Worm (Caenorhabditis elegans) whole organism, midembryonic: Measurements from ENCODE around the gene T20B12.5.

Experiments
- T22C8.4 ChIP-seq: fragments of 200-800 bp; sonication (Bioruptor generic); IDR thresholded peaks from 2 replicates; pipeline ENCODE4 v1.3.6; 2022; ENCODE audit warnings: missing genetic modification characterization, missing compliant biosample characterization
- ztf-23 ChIP-seq: fragments of 200-800 bp; sonication (Bioruptor generic); IDR thresholded peaks from 2 replicates; pipeline ENCODE4 v1.3.6; 2022; ENCODE audit warnings: missing genetic modification reagents, missing genetic modification characterization, missing compliant biosample characterization
- ztf-29 ChIP-seq: fragments of 200-800 bp; sonication (Bioruptor generic); IDR thresholded peaks from 2 replicates; pipeline ENCODE4 v1.3.6; 2022; ENCODE audit warnings: missing genetic modification reagents, missing genetic modification characterization, missing compliant biosample characterization

DNA sequence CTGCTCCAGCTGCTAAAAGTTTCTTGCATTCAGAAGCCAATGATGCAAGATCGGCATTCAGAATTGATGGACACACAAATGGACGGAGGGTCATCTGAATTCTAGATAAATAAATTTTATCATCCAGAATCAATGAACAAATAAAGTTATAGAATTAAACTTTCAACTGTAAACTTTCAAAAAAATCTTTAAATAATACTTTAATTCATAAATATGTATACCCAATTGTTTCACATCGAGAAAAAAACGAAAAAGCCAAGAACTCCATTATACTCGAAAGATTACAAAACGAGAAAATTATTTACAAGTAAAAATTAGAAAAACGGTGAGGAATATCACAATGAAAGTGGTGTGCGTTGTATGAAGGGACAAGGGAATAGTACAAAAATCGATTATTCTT is 19.9 kb downstream of the T20B12.5 start, which contains the start of gene F08F8.7:
- TF ChIP-seq T22C8.4 (GFP tag; lab: Robert Waterston, UW) (no peak), ztf-23 (GFP tag; lab: Robert Waterston, UW) (no peak), ztf-29 (no peak)
